Worm (Caenorhabditis elegans): ENCODE measurements around the gene T20F7.1.
"Not testable (repeated sequence)": the region's sequence is repeated elsewhere in the genome, so short reads cannot be mapped to it uniquely, and the experiment has no call there.

The T20F7.1 gene

ce11 chrX:16903619-16904018 lies 30.9 kb downstream of the T20F7.1 start, which contains the start of gene F39F10.4:
F39F10.4 (minus strand) TSS chrX:16903719.
- TF ChIP-seq pqm-1 (tag; optimal IDR thresholded peaks at IDR 0.05): no peak
- no peak for TF ChIP-seq dsc-1 (tag; optimal IDR thresholded peaks at IDR 0.05)
- no peak for TF ChIP-seq dpl-1 (GFP tag; optimal IDR thresholded peaks at IDR 0.05)
- TF ChIP-seq ceh-63 (GFP tag; optimal IDR thresholded peaks at IDR 0.05): no peak
- no peak for TF ChIP-seq elt-2 (tag; optimal IDR thresholded peaks at IDR 0.05)
- no peak for TF ChIP-seq nhr-11 (tag; optimal IDR thresholded peaks at IDR 0.05)
- TF ChIP-seq unc-86 (tag; optimal IDR thresholded peaks at IDR 0.05): no peak
- no peak for TF ChIP-seq nhr-84 (tag; optimal IDR thresholded peaks at IDR 0.05)
- TF ChIP-seq lin-15B (tag; optimal IDR thresholded peaks at IDR 0.05): no peak
- TF ChIP-seq isw-1 (GFP tag; IDR thresholded peaks at IDR 0.05): no peak

ce11 chrX:16913669-16914068 lies 41.0 kb downstream of the T20F7.1 start, which contains the start of gene F39F10.5:
F39F10.5 (minus strand) TSS chrX:16913769.
- not testable (repeated sequence) for TF ChIP-seq mab-9 (GFP tag; IDR thresholded peaks at IDR 0.05); skn-1 (tag; optimal IDR thresholded peaks at IDR 0.05); nhr-71 (tag; optimal IDR thresholded peaks at IDR 0.05)

ce11 chrX:16919468-16919867 lies 46.8 kb downstream of the T20F7.1 start:
- TF ChIP-seq sox-4 (tag; optimal IDR thresholded peaks at IDR 0.05) (no peak), egl-27 (tag; optimal IDR thresholded peaks at IDR 0.05) (no peak), efl-1 (optimal IDR thresholded peaks at IDR 0.05) (no peak), efl-1 (GFP tag; optimal IDR thresholded peaks at IDR 0.05 in 1 of 2) (peak in 1 of 2 experiments; percentile 2), nhr-47 (tag; optimal IDR thresholded peaks at IDR 0.05) (no peak), ztf-11 (tag; optimal IDR thresholded peaks at IDR 0.05) (no peak), xbp-1 (tag; optimal IDR thresholded peaks at IDR 0.05) (no peak), vab-15 (tag; optimal IDR thresholded peaks at IDR 0.05) (no peak), nhr-71 (tag; optimal IDR thresholded peaks at IDR 0.05) (no peak), dsc-1 (tag; optimal IDR thresholded peaks at IDR 0.05) (peak; percentile 53)

- no peak for TF ChIP-seq lin-39 (tag; optimal IDR thresholded peaks at IDR 0.05)
- TF ChIP-seq sox-4 (tag; optimal IDR thresholded peaks at IDR 0.05): no peak
Observed at ce11 chrX:16921533-16921932, 48.8 kb downstream of the T20F7.1 start, which contains the start of gene fbxb-114. fbxb-114 (plus strand) TSS chrX:16921833.

- TF ChIP-seq ceh-88 (GFP tag; IDR thresholded peaks at IDR 0.05) (no peak), nhr-19 (GFP tag; conservative IDR thresholded peaks at IDR 0.05) (no peak), F16B12.6 (tag; optimal IDR thresholded peaks at IDR 0.05) (no peak), nhr-85 (tag) (no peak), grh-1 (GFP tag; IDR thresholded peaks at IDR 0.05) (no peak), fkh-8 (tag; optimal IDR thresholded peaks at IDR 0.05) (no peak), lin-39 (tag; optimal IDR thresholded peaks at IDR 0.05) (no peak), lin-15B (tag; optimal IDR thresholded peaks at IDR 0.05) (no peak), ets-5 (GFP tag; IDR thresholded peaks at IDR 0.05) (no peak)
Observed at ce11 chrX:16923636-16924035, 50.9 kb downstream of the T20F7.1 start, which contains the start of gene C30E1.4. C30E1.4 (plus strand) TSS chrX:16923936.

ce11 chrX:16925343-16925742 lies 52.6 kb downstream of the T20F7.1 start:
- TF ChIP-seq snpc-4 (tag; optimal IDR thresholded peaks at IDR 0.05): peak; percentile 86
- peak; percentile 27 for TF ChIP-seq rnt-1 (tag; optimal IDR thresholded peaks at IDR 0.05)
- no peak for TF ChIP-seq mdl-1 (tag; optimal IDR thresholded peaks at IDR 0.05)
